Fruit fly (Drosophila melanogaster) whole organism, embryonic: ENCODE data around the gene Hph.

Experiments
- CG11504 ChIP-seq: fragments of 200-800 bp; sonication (Bioruptor generic); optimal IDR thresholded peaks from 3 replicates; lab custom pipeline; 2019; ENCODE audit warnings: missing biosample characterization, mild to moderate bottlenecking, missing genetic modification characterization, moderate library complexity
- CG12155 ChIP-seq: fragments of 200-800 bp; sonication (Bioruptor generic); optimal IDR thresholded peaks from 3 replicates; lab custom pipeline; 2016; ENCODE audit warnings: missing biosample characterization, missing genetic modification characterization
- CG1233 ChIP-seq: fragments of 200-800 bp; sonication (Bioruptor generic); optimal IDR thresholded peaks from 4 replicates; lab custom pipeline; 2018; ENCODE audit warnings: missing biosample characterization, mild to moderate bottlenecking, missing genetic modification characterization
- CG13296 ChIP-seq: fragments of 200-800 bp; sonication (Bioruptor generic); optimal IDR thresholded peaks from 3 replicates; lab custom pipeline; 2018; ENCODE audit warnings: missing biosample characterization, mild to moderate bottlenecking, missing genetic modification characterization
- CG13624 ChIP-seq: fragments of 200-800 bp; sonication (Bioruptor generic); optimal IDR thresholded peaks from 2 replicates; lab custom pipeline; 2016; ENCODE audit warnings: missing biosample characterization, missing genetic modification characterization
- CG13894 ChIP-seq: fragments of 200-800 bp; sonication (Bioruptor generic); optimal IDR thresholded peaks from 3 replicates; lab custom pipeline; 2018; ENCODE audit warnings: missing biosample characterization, mild to moderate bottlenecking, missing genetic modification characterization, moderate library complexity
- CG15073 ChIP-seq: fragments of 200-800 bp; sonication (Bioruptor generic); optimal IDR thresholded peaks from 2 replicates; lab custom pipeline; 2016; ENCODE audit warnings: missing biosample characterization, missing genetic modification characterization
- CG1603 ChIP-seq: fragments of 200-800 bp; sonication (Bioruptor generic); optimal IDR thresholded peaks from 2 replicates; lab custom pipeline; 2019; ENCODE audit warnings: missing biosample characterization, mild to moderate bottlenecking, missing genetic modification characterization, moderate library complexity
- CG17186 ChIP-seq: fragments of 200-800 bp; sonication (Bioruptor generic); optimal IDR thresholded peaks from 3 replicates; lab custom pipeline; 2017; ENCODE audit warnings: missing biosample characterization, missing genetic modification reagents, missing genetic modification characterization
- CG18262 ChIP-seq: fragments of 200-800 bp; optimal IDR thresholded peaks from 3 replicates; lab custom pipeline; 2019; ENCODE audit warnings: missing biosample characterization, mild to moderate bottlenecking, missing genetic modification characterization, moderate library complexity
- CG2120 ChIP-seq: fragments of 200-800 bp; sonication (Bioruptor generic); optimal IDR thresholded peaks from 3 replicates; lab custom pipeline; 2016; ENCODE audit warnings: missing biosample characterization, missing genetic modification characterization
- CG2875 ChIP-seq: fragments of 200-800 bp; sonication (Bioruptor generic); optimal IDR thresholded peaks from 2 replicates; lab custom pipeline; 2017; ENCODE audit warnings: missing biosample characterization, mild to moderate bottlenecking, missing genetic modification characterization, missing genetic modification reagents
- CG31224 ChIP-seq: fragments of 200-800 bp; sonication (Bioruptor generic); IDR thresholded peaks from 2 replicates; pipeline ENCODE4 v1.3.6; 2022; ENCODE audit warnings: missing biosample characterization, missing genetic modification characterization
- CG3163 ChIP-seq: fragments of 200-800 bp; sonication (Bioruptor generic); optimal IDR thresholded peaks from 3 replicates; lab custom pipeline; 2016; ENCODE audit warnings: missing biosample characterization, missing genetic modification characterization
- CG32532 ChIP-seq: fragments of 200-800 bp; sonication (Bioruptor generic); IDR thresholded peaks from 2 replicates; pipeline ENCODE4 v1.3.6; 2022; ENCODE audit warnings: missing biosample characterization, missing genetic modification characterization
- CG4360 ChIP-seq: fragments of 200-800 bp; sonication (Bioruptor generic); IDR thresholded peaks from 2 replicates; pipeline ENCODE4 v1.3.6; 2022; ENCODE audit warnings: missing biosample characterization, missing genetic modification characterization
- CG7556 ChIP-seq: fragments of 200-800 bp; sonication (Bioruptor generic); optimal IDR thresholded peaks from 2 replicates; lab custom pipeline; 2017; ENCODE audit warnings: missing biosample characterization, mild to moderate bottlenecking, missing genetic modification characterization
- CG7786 ChIP-seq: fragments of 200-800 bp; sonication (Bioruptor generic); optimal IDR thresholded peaks from 2 replicates; lab custom pipeline; 2016; ENCODE audit warnings: missing biosample characterization, missing genetic modification characterization
- CG9727 ChIP-seq: fragments of 200-800 bp; sonication (Bioruptor generic); optimal IDR thresholded peaks from 3 replicates; lab custom pipeline; 2017; ENCODE audit warnings: missing biosample characterization, mild to moderate bottlenecking, missing genetic modification characterization
- CG9876 ChIP-seq: fragments of 200-800 bp; sonication (Bioruptor generic); optimal IDR thresholded peaks from 2 replicates; lab custom pipeline; 2016; ENCODE audit warnings: missing biosample characterization, missing genetic modification characterization
- Camta ChIP-seq: fragments of 200-800 bp; sonication (Bioruptor generic); optimal IDR thresholded peaks from 2 replicates; lab custom pipeline; 2016; ENCODE audit warnings: missing biosample characterization, missing genetic modification characterization
- D19B ChIP-seq: fragments of 200-800 bp; sonication (Bioruptor generic); optimal IDR thresholded peaks from 2 replicates; lab custom pipeline; 2017; ENCODE audit warnings: missing biosample characterization, mild to moderate bottlenecking, missing genetic modification characterization
- Dref ChIP-seq: fragments of 200-800 bp; sonication (Bioruptor generic); IDR thresholded peaks from 2 replicates; pipeline ENCODE4 v1.3.6; 2022; ENCODE audit warnings: missing biosample characterization, missing genetic modification characterization
- H2.0 ChIP-seq: fragments of 200-800 bp; sonication (Bioruptor generic); IDR thresholded peaks from 2 replicates; pipeline ENCODE4 v1.3.6; 2022; ENCODE audit warnings: missing biosample characterization, missing genetic modification characterization
- HmgZ ChIP-seq: fragments of 200-800 bp; sonication (Bioruptor generic); optimal IDR thresholded peaks from 2 replicates; lab custom pipeline; 2018; ENCODE audit warnings: missing biosample characterization, mild to moderate bottlenecking, missing genetic modification characterization
- MESR4 ChIP-seq: fragments of 200-800 bp; sonication (Bioruptor generic); optimal IDR thresholded peaks from 2 replicates; lab custom pipeline; 2018; ENCODE audit warnings: missing biosample characterization, mild to moderate bottlenecking, missing genetic modification characterization, moderate library complexity
- Mrtf ChIP-seq: fragments of 200-800 bp; sonication (Bioruptor generic); IDR thresholded peaks from 3 replicates; pipeline ENCODE4 v1.3.6; 2022; ENCODE audit warnings: missing biosample characterization, missing genetic modification characterization
- Sox100B ChIP-seq: fragments of 200-800 bp; sonication (Bioruptor generic); optimal IDR thresholded peaks from 3 replicates; lab custom pipeline; 2018; ENCODE audit warnings: missing biosample characterization, mild to moderate bottlenecking, missing genetic modification characterization
- Sry-δ ChIP-seq: fragments of 200-800 bp; sonication (Bioruptor generic); optimal IDR thresholded peaks from 2 replicates; lab custom pipeline; 2016; ENCODE audit warnings: missing biosample characterization, missing genetic modification characterization
- bigmax ChIP-seq: fragments of 200-800 bp; sonication (Bioruptor generic); optimal IDR thresholded peaks from 2 replicates; lab custom pipeline; 2018; ENCODE audit warnings: missing biosample characterization, mild to moderate bottlenecking, missing genetic modification characterization
- ind ChIP-seq: fragments of 200-800 bp; sonication (Bioruptor generic); optimal IDR thresholded peaks from 3 replicates; lab custom pipeline; 2016; ENCODE audit warnings: missing biosample characterization, missing genetic modification characterization
- ken ChIP-seq: fragments of 200-800 bp; sonication (Bioruptor generic); IDR thresholded peaks from 3 replicates; pipeline ENCODE4 v1.3.6; 2022; ENCODE audit warnings: missing biosample characterization, missing genetic modification characterization
- lab ChIP-seq: fragments of 200-800 bp; sonication (Bioruptor generic); optimal IDR thresholded peaks from 3 replicates; lab custom pipeline; 2017; ENCODE audit warnings: missing biosample characterization, missing genetic modification characterization, mild to moderate bottlenecking, moderate library complexity, missing genetic modification reagents
- luna ChIP-seq: fragments of 200-800 bp; sonication (Bioruptor generic); optimal IDR thresholded peaks from 2 replicates; lab custom pipeline; 2016; ENCODE audit warnings: missing biosample characterization, missing genetic modification characterization
- nerfin-2 ChIP-seq: fragments of 200-800 bp; sonication (Bioruptor generic); IDR thresholded peaks from 2 replicates; pipeline ENCODE4 v1.3.6; 2022; ENCODE audit warnings: missing biosample characterization, missing genetic modification characterization; ENCODE audit not compliant: partially characterized antibody
- pita ChIP-seq: fragments of 200-800 bp; sonication (Bioruptor generic); optimal IDR thresholded peaks from 2 replicates; lab custom pipeline; 2017; ENCODE audit warnings: missing biosample characterization, mild to moderate bottlenecking, missing genetic modification characterization
- ro ChIP-seq: fragments of 200-800 bp; sonication (Bioruptor generic); IDR thresholded peaks from 2 replicates; pipeline ENCODE4 v1.3.6; 2022; ENCODE audit warnings: missing biosample characterization, missing genetic modification characterization
- sens ChIP-seq: fragments of 200-800 bp; sonication (Bioruptor generic); peaks from one replicate; lab custom pipeline; 2016; ENCODE audit warnings: missing biosample characterization, missing genetic modification characterization
- sob ChIP-seq: fragments of 200-800 bp; sonication (Bioruptor generic); IDR thresholded peaks from 2 replicates; pipeline ENCODE4 v1.3.6; 2022; ENCODE audit warnings: missing biosample characterization, missing genetic modification characterization
- sqz ChIP-seq: fragments of 200-800 bp; sonication (Bioruptor generic); optimal IDR thresholded peaks from 3 replicates; lab custom pipeline; 2018; ENCODE audit warnings: missing biosample characterization, mild to moderate bottlenecking, missing genetic modification characterization
- sr ChIP-seq: fragments of 200-800 bp; sonication (Bioruptor generic); IDR thresholded peaks from 3 replicates; pipeline ENCODE4 v1.3.6; 2022; ENCODE audit warnings: missing biosample characterization, missing genetic modification characterization
- tap ChIP-seq: fragments of 200-800 bp; optimal IDR thresholded peaks from 3 replicates; lab custom pipeline; 2019; ENCODE audit warnings: missing biosample characterization, mild to moderate bottlenecking, missing genetic modification characterization, moderate library complexity
- tna ChIP-seq: fragments of 200-800 bp; sonication (Bioruptor generic); IDR thresholded peaks from 2 replicates; pipeline ENCODE4 v1.3.6; 2022; ENCODE audit warnings: missing biosample characterization, missing genetic modification characterization; ENCODE audit not compliant: partially characterized antibody
- tup ChIP-seq: fragments of 200-800 bp; sonication (Bioruptor generic); optimal IDR thresholded peaks from 2 replicates; lab custom pipeline; 2016; ENCODE audit warnings: missing biosample characterization, mild to moderate bottlenecking, missing genetic modification characterization, moderate library complexity
- unc-4 ChIP-seq: fragments of 200-800 bp; sonication (Bioruptor generic); IDR thresholded peaks from 2 replicates; pipeline ENCODE4 v1.3.6; 2022; ENCODE audit warnings: missing biosample characterization, missing genetic modification characterization; ENCODE audit not compliant: partially characterized antibody
- usp ChIP-seq: fragments of >200 bp; optimal IDR thresholded peaks from 2 replicates; lab custom pipeline; 2017; ENCODE audit warnings: missing biosample characterization, missing genetic modification characterization
- zf30C ChIP-seq: fragments of 200-800 bp; sonication (Bioruptor generic); optimal IDR thresholded peaks from 3 replicates; lab custom pipeline; 2018; ENCODE audit warnings: missing biosample characterization, mild to moderate bottlenecking, missing genetic modification characterization
- zfh2 ChIP-seq: fragments of 200-800 bp; sonication (Bioruptor generic); optimal IDR thresholded peaks from 2 replicates; lab custom pipeline; 2016; ENCODE audit warnings: missing biosample characterization, missing genetic modification characterization

The Hph gene

DNA sequence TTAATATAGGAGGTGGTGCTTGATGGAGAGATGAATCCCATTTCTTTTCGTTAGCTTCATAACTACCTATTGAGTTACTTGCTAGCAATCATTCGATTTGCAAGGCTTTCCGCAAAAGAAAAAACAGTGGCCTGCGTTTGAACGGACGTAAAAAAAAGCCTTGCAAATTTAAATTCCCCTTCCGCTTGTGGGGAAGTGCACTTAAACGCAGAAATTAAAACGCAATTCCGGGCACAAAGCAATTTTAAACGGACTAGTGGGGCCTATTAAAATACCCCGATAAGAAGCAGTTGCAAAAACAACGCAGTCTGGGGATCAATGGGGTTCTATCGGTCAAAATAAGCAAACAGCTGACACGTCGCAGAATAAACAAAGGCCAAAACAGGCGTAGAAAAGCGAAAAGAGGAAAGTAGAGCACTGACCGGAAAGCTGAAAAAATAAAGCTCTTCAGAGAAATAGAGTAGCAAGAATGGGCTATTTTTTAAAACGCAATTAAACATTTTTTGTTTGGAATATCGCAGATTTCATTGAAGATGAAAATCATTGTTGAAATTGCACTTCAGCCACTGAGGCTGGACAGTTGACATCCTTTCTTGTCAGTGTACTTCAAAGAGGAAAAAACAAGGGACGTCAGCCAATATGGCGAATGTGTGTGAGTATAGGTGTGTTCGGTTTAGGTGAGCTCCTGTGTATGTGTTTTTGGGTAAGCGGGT, 6.2 kb upstream of the Hph start (continued):
- TF ChIP-seq Sox100B (GFP tag; lab: Kevin White, UChicago), result no peak
- no peak for TF ChIP-seq ro (GFP tag; lab: Robert Waterston, UW)
- no peak for TF ChIP-seq CG9876
- peak; percentile 1 for TF ChIP-seq CG12155 (GFP tag; lab: Kevin White, UChicago)
- TF ChIP-seq sqz (GFP tag; lab: Kevin White, UChicago), result peak; percentile 27
- TF ChIP-seq ind (GFP tag; lab: Kevin White, UChicago), result peak; percentile 28
- TF ChIP-seq CG11504 (tag; lab: Kevin White, UChicago), result peak; percentile 5
- TF ChIP-seq lab (GFP tag; lab: Kevin White, UChicago), result peak; percentile 58
- TF ChIP-seq CG1603 (tag; lab: Kevin White, UChicago), result peak; percentile 16
- TF ChIP-seq CG4360 (GFP tag; lab: Robert Waterston, UW), result no peak
- TF ChIP-seq sr (GFP tag; lab: Robert Waterston, UW), result no peak
- TF ChIP-seq sens (GFP tag; lab: Kevin White, UChicago), result peak; percentile 88
- TF ChIP-seq H2.0, result 0 out of 2 replicates have a peak, but pooled peaks have one; percentile 11
- TF ChIP-seq CG13624 (GFP tag; lab: Kevin White, UChicago), result peak; percentile 11
- no peak for TF ChIP-seq D19B (GFP tag; lab: Kevin White, UChicago)
- peak; percentile 22 for TF ChIP-seq CG7786 (GFP tag; lab: Kevin White, UChicago)
- no peak for TF ChIP-seq CG2875
- peak; percentile 24 for TF ChIP-seq zfh2 (GFP tag; lab: Kevin White, UChicago)
- peak; percentile 63 for TF ChIP-seq zf30C (GFP tag; lab: Kevin White, UChicago)
- TF ChIP-seq CG3163 (GFP tag; lab: Kevin White, UChicago), result no peak
- no peak for TF ChIP-seq CG1233 (GFP tag; lab: Kevin White, UChicago)
- TF ChIP-seq, all 482 proteins: peak for 48

DNA sequence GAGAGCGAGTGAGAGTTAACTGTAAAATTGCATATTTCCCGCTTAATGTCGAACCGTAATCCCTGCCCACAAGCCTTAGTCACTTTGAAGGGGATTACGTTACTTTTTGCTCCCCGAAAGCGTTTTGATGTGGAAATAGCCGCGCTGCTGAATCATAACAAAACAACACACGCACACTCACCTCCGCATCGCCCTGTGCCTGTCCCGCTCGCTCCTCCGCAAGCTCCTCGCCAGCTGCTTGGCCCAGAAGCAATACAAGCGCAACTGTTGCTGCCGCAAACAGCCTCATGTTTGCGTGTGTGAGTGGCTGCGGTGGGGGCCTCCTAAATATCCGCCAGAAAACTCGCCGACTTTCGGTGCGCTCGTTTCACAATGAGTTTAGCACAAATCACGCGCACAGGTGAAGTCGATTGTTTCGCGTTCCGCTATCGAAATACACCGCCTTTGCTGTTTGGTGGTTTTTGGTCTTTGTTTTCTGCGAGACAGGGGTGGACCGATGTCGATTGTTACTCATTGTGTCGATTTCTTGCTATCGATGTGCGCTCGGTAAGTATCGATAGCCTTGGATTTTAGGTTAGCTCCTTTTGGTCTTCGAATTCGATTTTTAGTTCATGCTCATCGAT, 5.5 kb upstream of the Hph start, which contains the start of gene CtsF:
TSS of gene CtsF (minus strand) at position 503 of the 623 bp plus-strand sequence.
- peak; percentile 15 for TF ChIP-seq CG2120
- peak; percentile 99 for TF ChIP-seq unc-4 (GFP tag; lab: Robert Waterston, UW)
- no peak for TF ChIP-seq CG15073
- TF ChIP-seq HmgZ (tag; lab: Kevin White, UChicago), result peak; percentile 78
- peak; percentile 34; the same call in 1 of the 2 replicates for TF ChIP-seq CG32532 (GFP tag; lab: Robert Waterston, UW)
- no peak for TF ChIP-seq tup (GFP tag; lab: Kevin White, UChicago)
- peak; percentile 100 for TF ChIP-seq tna (GFP tag; lab: Robert Waterston, UW)
- TF ChIP-seq Camta (GFP tag; lab: Kevin White, UChicago), result peak; percentile 26
- peak; percentile 90 for TF ChIP-seq MESR4
- no peak for TF ChIP-seq CG31224 (GFP tag; lab: Robert Waterston, UW)
- TF ChIP-seq bigmax (GFP tag; lab: Kevin White, UChicago), result peak; percentile 99
- no peak for TF ChIP-seq pita (GFP tag; lab: Kevin White, UChicago)
- TF ChIP-seq CG1603 (tag; lab: Kevin White, UChicago), result peak; percentile 48
- peak; percentile 64 for TF ChIP-seq CG13894 (tag; lab: Kevin White, UChicago)
- peak; percentile 6 for TF ChIP-seq CG7556 (GFP tag; lab: Kevin White, UChicago)
- TF ChIP-seq sob, result 0 out of 2 replicates have a peak, but pooled peaks have one; percentile 42
- no peak for TF ChIP-seq CG9727 (GFP tag; lab: Kevin White, UChicago)
- no peak for TF ChIP-seq luna (GFP tag; lab: Kevin White, UChicago)
- peak; percentile 70 for TF ChIP-seq CG17186 (GFP tag; lab: Kevin White, UChicago)
- peak; percentile 100 for TF ChIP-seq Dref (GFP tag; lab: Robert Waterston, UW)
- TF ChIP-seq Mrtf (GFP tag; lab: Robert Waterston, UW), result 0 out of 3 replicates have a peak, but pooled peaks have one; percentile 17
- peak; percentile 100 for TF ChIP-seq nerfin-2 (GFP tag; lab: Robert Waterston, UW)
- no peak for TF ChIP-seq CG18262 (tag; lab: Kevin White, UChicago)
- peak; percentile 40; the same call in 1 of the 3 replicates for TF ChIP-seq ken
- TF ChIP-seq CG13296, result peak; percentile 30
- TF ChIP-seq tap (tag; lab: Kevin White, UChicago), result peak; percentile 30
- peak; percentile 98 for TF ChIP-seq Sry-δ (GFP tag; lab: Kevin White, UChicago)
- no peak for TF ChIP-seq usp
